Worm (Caenorhabditis elegans): ENCODE results near the gene clec-56.
A peak's percentile ranks its signal among the peaks of the same experiment; 100 is the strongest.

Gene clec-56

ce11 chrV:14484582-14484981, 10.4 kb downstream of the clec-56 start, which contains the start of gene R02D5.4:
TSS of gene R02D5.4 (minus strand) at chrV:14484682.
- TF ChIP-seq pes-1 (GFP tag; IDR thresholded peaks at IDR 0.05) (no peak), tbx-11 (GFP tag; IDR thresholded peaks at IDR 0.05) (no peak), sea-1 (GFP tag; conservative IDR thresholded peaks at IDR 0.05) (no peak), B0310.2 (tag; optimal IDR thresholded peaks at IDR 0.05) (no peak), hmg-4 (GFP tag; optimal IDR thresholded peaks at IDR 0.05) (no peak), ets-7 (tag; optimal IDR thresholded peaks at IDR 0.05) (no peak), ceh-36 (tag; optimal IDR thresholded peaks at IDR 0.05) (no peak), hnd-1 (tag; optimal IDR thresholded peaks at IDR 0.05) (no peak), scrt-1 (GFP tag; IDR thresholded peaks at IDR 0.05) (no peak)

DNA sequence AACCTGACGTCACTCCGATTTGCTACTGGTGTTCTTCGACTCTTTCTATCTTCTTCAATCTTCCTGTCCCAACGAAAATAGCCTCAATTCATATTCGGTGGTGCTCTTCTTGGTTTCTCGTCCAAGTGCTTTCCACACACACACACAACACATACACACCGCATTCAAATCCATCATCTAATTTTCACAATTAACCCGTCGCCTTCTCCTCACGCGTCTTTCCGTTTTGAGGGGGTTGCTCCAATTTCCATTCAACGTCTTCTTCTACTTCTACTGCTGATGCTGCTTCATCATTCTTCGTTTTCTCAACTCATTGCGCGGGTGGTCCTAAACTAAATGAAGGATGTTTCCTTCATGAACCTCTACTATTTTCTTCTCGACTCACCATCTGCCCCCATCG, 16.9 kb downstream of the clec-56 start:
- TF ChIP-seq flt-1 (GFP tag; IDR thresholded peaks at IDR 0.05) (no peak), scrt-1 (GFP tag; IDR thresholded peaks at IDR 0.05) (no peak), tbx-37 (GFP tag; conservative IDR thresholded peaks at IDR 0.05) (no peak), F13C5.2 (tag; optimal IDR thresholded peaks at IDR 0.05) (peak; percentile 25), hnd-1 (tag; optimal IDR thresholded peaks at IDR 0.05) (no peak), ceh-36 (tag; optimal IDR thresholded peaks at IDR 0.05) (no peak)

ce11 chrV:14493665-14494064, 19.5 kb downstream of the clec-56 start:
- no peak for TF ChIP-seq ama-1 (optimal IDR thresholded peaks at IDR 0.05)
- TF ChIP-seq tbx-11 (GFP tag; IDR thresholded peaks at IDR 0.05) = no peak
- TF ChIP-seq ets-7 (tag; optimal IDR thresholded peaks at IDR 0.05) = no peak
- TF ChIP-seq F13C5.2 (tag; optimal IDR thresholded peaks at IDR 0.05) = no peak
- TF ChIP-seq pes-1 (GFP tag; IDR thresholded peaks at IDR 0.05) = no peak
- no peak for TF ChIP-seq sea-1 (GFP tag; conservative IDR thresholded peaks at IDR 0.05)
- no peak for TF ChIP-seq hmg-4 (GFP tag; optimal IDR thresholded peaks at IDR 0.05)
- no peak for TF ChIP-seq ceh-36 (tag; optimal IDR thresholded peaks at IDR 0.05)
- TF ChIP-seq hnd-1 (tag; optimal IDR thresholded peaks at IDR 0.05) = no peak

ce11 chrV:14495493-14495892, 21.3 kb downstream of the clec-56 start:
- TF ChIP-seq pes-1 (GFP tag; IDR thresholded peaks at IDR 0.05) = no peak
- TF ChIP-seq ets-7 (tag; optimal IDR thresholded peaks at IDR 0.05) = no peak
- TF ChIP-seq scrt-1 (GFP tag; IDR thresholded peaks at IDR 0.05) = no peak
- TF ChIP-seq hmbx-1 (tag; optimal IDR thresholded peaks at IDR 0.05) = no peak
- TF ChIP-seq hnd-1 (tag; optimal IDR thresholded peaks at IDR 0.05) = no peak
- TF ChIP-seq sea-1 (GFP tag; conservative IDR thresholded peaks at IDR 0.05) = no peak
- no peak for TF ChIP-seq F13C5.2 (tag; optimal IDR thresholded peaks at IDR 0.05)
- no peak for TF ChIP-seq ama-1 (optimal IDR thresholded peaks at IDR 0.05)

DNA sequence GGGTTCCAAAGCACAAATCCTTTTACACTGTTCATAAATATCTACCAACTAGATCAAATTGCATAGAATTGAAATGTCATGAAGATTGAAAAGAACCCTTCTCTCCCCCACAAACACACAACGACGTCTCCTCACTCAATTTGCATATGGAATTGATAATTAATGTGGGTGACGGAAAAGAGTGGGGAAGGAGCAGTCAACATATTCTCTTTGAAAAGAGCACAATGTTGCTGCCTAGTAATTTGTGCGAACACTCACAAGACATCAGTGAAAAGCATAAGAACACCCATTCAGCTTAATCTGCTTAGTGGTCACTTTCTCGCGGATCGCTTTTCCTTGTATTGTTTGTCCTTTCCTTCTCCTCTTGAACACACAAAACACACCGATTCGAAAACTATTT, 22.2 kb downstream of the clec-56 start:
- no peak for TF ChIP-seq aly-1 (tag; optimal IDR thresholded peaks at IDR 0.05)
- no peak for TF ChIP-seq flt-1 (GFP tag; IDR thresholded peaks at IDR 0.05)
- no peak for TF ChIP-seq hmbx-1 (tag; optimal IDR thresholded peaks at IDR 0.05)
- TF ChIP-seq scrt-1 (GFP tag; IDR thresholded peaks at IDR 0.05) = no peak
- no peak for TF ChIP-seq hmg-4 (GFP tag; optimal IDR thresholded peaks at IDR 0.05)
- TF ChIP-seq ceh-13 (GFP tag; optimal IDR thresholded peaks at IDR 0.05) = no peak
- no peak for TF ChIP-seq tra-4 (tag; optimal IDR thresholded peaks at IDR 0.05)
- TF ChIP-seq F13C5.2 (tag; optimal IDR thresholded peaks at IDR 0.05) = no peak
- no peak for TF ChIP-seq tbx-37 (GFP tag; conservative IDR thresholded peaks at IDR 0.05)
- no peak for TF ChIP-seq sea-1 (GFP tag; conservative IDR thresholded peaks at IDR 0.05)
- no peak for TF ChIP-seq ceh-36 (tag; optimal IDR thresholded peaks at IDR 0.05)
- no peak for TF ChIP-seq pes-1 (GFP tag; IDR thresholded peaks at IDR 0.05)
- TF ChIP-seq ets-7 (tag; optimal IDR thresholded peaks at IDR 0.05) = no peak
- TF ChIP-seq hnd-1 (tag; optimal IDR thresholded peaks at IDR 0.05) = no peak
- TF ChIP-seq ama-1 (optimal IDR thresholded peaks at IDR 0.05) = no peak

ce11 chrV:14498204-14498603, 24.0 kb downstream of the clec-56 start:
- TF ChIP-seq sea-1 (GFP tag; conservative IDR thresholded peaks at IDR 0.05) (no peak), aly-1 (tag; optimal IDR thresholded peaks at IDR 0.05) (no peak), hmg-4 (GFP tag; optimal IDR thresholded peaks at IDR 0.05) (peak; percentile 80), ets-7 (tag; optimal IDR thresholded peaks at IDR 0.05) (no peak), tra-4 (tag; optimal IDR thresholded peaks at IDR 0.05) (no peak), tbx-37 (GFP tag; conservative IDR thresholded peaks at IDR 0.05) (no peak), tbx-11 (GFP tag; IDR thresholded peaks at IDR 0.05) (no peak), B0310.2 (tag; optimal IDR thresholded peaks at IDR 0.05) (no peak), flt-1 (GFP tag; IDR thresholded peaks at IDR 0.05) (peak; percentile 40; the same call in 1 of the 2 replicates), hmbx-1 (tag; optimal IDR thresholded peaks at IDR 0.05) (no peak), F13C5.2 (tag; optimal IDR thresholded peaks at IDR 0.05) (peak; percentile 13), pes-1 (GFP tag; IDR thresholded peaks at IDR 0.05) (no peak)

ce11 chrV:14499074-14499864, 25.1 kb downstream of the clec-56 start:
- TF ChIP-seq ceh-36 (tag; optimal IDR thresholded peaks at IDR 0.05) = no peak
- no peak for TF ChIP-seq ets-7 (tag; optimal IDR thresholded peaks at IDR 0.05)
- TF ChIP-seq hmg-4 (GFP tag; optimal IDR thresholded peaks at IDR 0.05) = no peak
- no peak for TF ChIP-seq hmbx-1 (tag; optimal IDR thresholded peaks at IDR 0.05)
- TF ChIP-seq tbx-11 (GFP tag; IDR thresholded peaks at IDR 0.05) = no peak

- TF ChIP-seq hmbx-1 (tag; optimal IDR thresholded peaks at IDR 0.05) (no peak), tra-4 (tag; optimal IDR thresholded peaks at IDR 0.05) (no peak), hmg-4 (GFP tag; optimal IDR thresholded peaks at IDR 0.05) (no peak), ceh-36 (tag; optimal IDR thresholded peaks at IDR 0.05) (no peak), tbx-11 (GFP tag; IDR thresholded peaks at IDR 0.05) (no peak), aly-1 (tag; optimal IDR thresholded peaks at IDR 0.05) (no peak), B0310.2 (tag; optimal IDR thresholded peaks at IDR 0.05) (no peak), flt-1 (GFP tag; IDR thresholded peaks at IDR 0.05) (no peak), tbx-37 (GFP tag; conservative IDR thresholded peaks at IDR 0.05) (no peak), ama-1 (optimal IDR thresholded peaks at IDR 0.05) (no peak), scrt-1 (GFP tag; IDR thresholded peaks at IDR 0.05) (no peak), hnd-1 (tag; optimal IDR thresholded peaks at IDR 0.05) (no peak), ets-7 (tag; optimal IDR thresholded peaks at IDR 0.05) (no peak), sea-1 (GFP tag; conservative IDR thresholded peaks at IDR 0.05) (no peak), pes-1 (GFP tag; IDR thresholded peaks at IDR 0.05) (no peak), ceh-13 (GFP tag; optimal IDR thresholded peaks at IDR 0.05) (no peak), F13C5.2 (tag; optimal IDR thresholded peaks at IDR 0.05) (no peak)
Measured at ce11 chrV:14500554-14500953, 26.4 kb downstream of the clec-56 start.

Measured in whole organism, early embryonic.